Worm (Caenorhabditis elegans): ENCODE measurements around the gene C34F6.1.

DNA sequence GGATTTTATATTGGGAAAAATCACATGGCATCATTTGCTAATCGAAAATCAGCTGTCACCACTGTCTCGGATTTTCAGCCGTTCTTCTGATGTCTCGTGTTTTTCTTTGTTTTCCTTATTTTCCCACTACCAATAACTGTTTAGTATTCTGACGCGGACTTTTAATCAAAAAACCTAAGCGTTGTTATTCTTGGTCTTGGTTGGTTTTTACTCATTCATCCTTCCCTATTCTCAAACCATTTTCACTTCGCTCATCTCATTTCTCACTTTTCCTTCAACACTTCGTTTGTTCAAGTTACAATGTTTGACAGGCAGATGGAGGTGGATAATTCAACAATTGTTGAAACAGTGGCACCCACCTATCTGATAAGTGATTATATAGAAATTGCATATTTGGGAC is 18.0 kb downstream of the C34F6.1 start, which contains the start of gene gnrr-6:
- no peak for TF ChIP-seq snpc-4 (tag; optimal IDR thresholded peaks at IDR 0.05)
- TF ChIP-seq nhr-77 (tag; optimal IDR thresholded peaks at IDR 0.05) = no peak
- no peak for TF ChIP-seq elt-2 (tag; optimal IDR thresholded peaks at IDR 0.05)
- no peak for TF ChIP-seq nhr-12 (tag; optimal IDR thresholded peaks at IDR 0.05)
- no peak for TF ChIP-seq rnt-1 (tag; optimal IDR thresholded peaks at IDR 0.05)
